Worm (Caenorhabditis elegans) whole organism, early embryonic: ENCODE data around the gene K10H10.10.

Source experiments
- ama-1 ChIP-seq: fragments of 150-350 bp; optimal IDR thresholded peaks from 2 replicates; lab custom pipeline; 2014
- hmg-4 ChIP-seq: fragments of 200-800 bp; sonication (Bioruptor generic); optimal IDR thresholded peaks from 2 replicates; lab custom pipeline; 2018; ENCODE audit warnings: mild to moderate bottlenecking, missing genetic modification characterization, missing compliant biosample characterization

DNA sequence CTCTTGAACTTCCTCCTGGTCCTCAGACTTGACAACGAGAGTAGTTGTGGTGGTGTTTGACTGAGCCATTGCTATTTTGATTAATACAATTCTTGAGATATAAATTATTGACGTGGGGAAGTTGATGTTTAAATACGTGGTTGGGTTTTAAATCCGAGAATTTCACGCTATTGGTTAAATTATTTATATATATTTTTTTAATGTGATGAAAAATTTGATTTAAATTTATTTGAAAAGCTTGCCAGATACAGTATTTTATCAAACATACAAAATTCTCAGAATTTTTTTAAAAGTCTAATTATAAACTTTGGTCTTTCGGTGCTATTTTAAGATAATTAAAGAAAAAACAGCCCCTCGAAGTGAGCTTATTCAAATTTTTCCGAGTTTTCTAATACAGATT is at the start of gene K10H10.10, which contains the start of gene K10H10.7:
- no peak for TF ChIP-seq ama-1 (lab: Kevin White, UChicago)
- TF ChIP-seq hmg-4 (GFP tag; lab: Kevin White, UChicago), result no peak
